Fruit fly (Drosophila melanogaster) whole organism, embryonic: ENCODE measurements around the gene neb.

Experiments used
- Bteb2 ChIP-seq: fragments of 200-800 bp; sonication (Bioruptor generic); optimal IDR thresholded peaks from 2 replicates; lab custom pipeline; 2016; ENCODE audit warnings: missing biosample characterization, missing genetic modification characterization
- C15 ChIP-seq: fragments of 200-800 bp; sonication (Bioruptor generic); IDR thresholded peaks from 3 replicates; pipeline ENCODE4 v1.3.6; 2022; ENCODE audit warnings: missing biosample characterization, missing genetic modification characterization
- CG11696 ChIP-seq: fragments of 200-800 bp; sonication (Bioruptor generic); IDR thresholded peaks from 2 replicates; pipeline ENCODE4 v1.3.6; 2022; ENCODE audit warnings: missing biosample characterization, missing genetic modification characterization
- CG13296 ChIP-seq: fragments of 200-800 bp; sonication (Bioruptor generic); optimal IDR thresholded peaks from 3 replicates; lab custom pipeline; 2018; ENCODE audit warnings: missing biosample characterization, mild to moderate bottlenecking, missing genetic modification characterization
- CG17186 ChIP-seq: fragments of 200-800 bp; sonication (Bioruptor generic); optimal IDR thresholded peaks from 3 replicates; lab custom pipeline; 2017; ENCODE audit warnings: missing biosample characterization, missing genetic modification reagents, missing genetic modification characterization
- CG18476 ChIP-seq: fragments of 200-800 bp; sonication (Bioruptor generic); optimal IDR thresholded peaks from 2 replicates; lab custom pipeline; 2016; ENCODE audit warnings: missing biosample characterization, mild to moderate bottlenecking, missing genetic modification characterization
- CG2199 ChIP-seq: fragments of 200-800 bp; sonication (Bioruptor generic); IDR thresholded peaks from 3 replicates; pipeline ENCODE4 v1.3.6; 2022; ENCODE audit warnings: missing biosample characterization, missing genetic modification characterization
- CG30431 ChIP-seq: fragments of 200-800 bp; sonication (Bioruptor generic); optimal IDR thresholded peaks from 2 replicates; lab custom pipeline; 2017; ENCODE audit warnings: missing biosample characterization, missing genetic modification characterization
- CG3065 ChIP-seq: fragments of 200-800 bp; sonication (Bioruptor generic); optimal IDR thresholded peaks from 2 replicates; lab custom pipeline; 2016; ENCODE audit warnings: missing biosample characterization, missing genetic modification characterization
- CG32532 ChIP-seq: fragments of 200-800 bp; sonication (Bioruptor generic); IDR thresholded peaks from 2 replicates; pipeline ENCODE4 v1.3.6; 2022; ENCODE audit warnings: missing biosample characterization, missing genetic modification characterization
- CG3726 ChIP-seq: fragments of 200-800 bp; sonication (Bioruptor generic); IDR thresholded peaks from 3 replicates; pipeline ENCODE4, ENCODE4 v1.3.6; 2022; ENCODE audit warnings: missing biosample characterization, missing genetic modification characterization
- CG4360 ChIP-seq: fragments of 200-800 bp; sonication (Bioruptor generic); IDR thresholded peaks from 2 replicates; pipeline ENCODE4 v1.3.6; 2022; ENCODE audit warnings: missing biosample characterization, missing genetic modification characterization
- CG4617 ChIP-seq: fragments of 200-800 bp; sonication (Bioruptor generic); optimal IDR thresholded peaks from 3 replicates; lab custom pipeline; 2016; ENCODE audit warnings: missing biosample characterization, missing genetic modification characterization, borderline replicate concordance
- CG4707 ChIP-seq: fragments of 200-800 bp; sonication (Bioruptor generic); optimal IDR thresholded peaks from 2 replicates; lab custom pipeline; 2018; ENCODE audit warnings: missing biosample characterization, mild to moderate bottlenecking, missing genetic modification characterization, moderate library complexity
- CG4820 ChIP-seq: fragments of 200-800 bp; sonication (Bioruptor generic); optimal IDR thresholded peaks from 3 replicates; lab custom pipeline; 2016; ENCODE audit warnings: missing biosample characterization, missing genetic modification characterization
- CG5180 ChIP-seq: fragments of 200-800 bp; sonication (Bioruptor generic); optimal IDR thresholded peaks from 3 replicates; lab custom pipeline; 2017; ENCODE audit warnings: missing biosample characterization, missing genetic modification characterization, mild to moderate bottlenecking, moderate library complexity, missing genetic modification reagents
- CG7963 ChIP-seq: fragments of 200-800 bp; sonication (Bioruptor generic); IDR thresholded peaks from 3 replicates; pipeline ENCODE4 v1.3.6; 2022; ENCODE audit warnings: missing biosample characterization, missing genetic modification characterization; ENCODE audit not compliant: partially characterized antibody
- CG8290 ChIP-seq, 3 experiments: fragments of 200-800 bp; sonication (Bioruptor generic); optimal IDR thresholded peaks; 2 replicates each; lab custom pipeline; 2016 to 2019; ENCODE audit warnings: missing biosample characterization in 3 of 3, missing genetic modification characterization in 3 of 3, mild to moderate bottlenecking in 2 of 3, moderate library complexity in 1 of 3
- CG8478 ChIP-seq: fragments of >200 bp; optimal IDR thresholded peaks from 2 replicates; lab custom pipeline; 2018
- CG9609 ChIP-seq: fragments of 200-800 bp; sonication (Bioruptor generic); optimal IDR thresholded peaks from 3 replicates; lab custom pipeline; 2016; ENCODE audit warnings: missing biosample characterization, missing genetic modification characterization
- Dfd ChIP-seq, 2 experiments: fragments of >200 bp; optimal IDR thresholded peaks; 2 replicates each; lab custom pipeline; 2017; ENCODE audit warnings: missing biosample characterization in 2 of 2, missing genetic modification characterization in 2 of 2
- Dref ChIP-seq: fragments of 200-800 bp; sonication (Bioruptor generic); IDR thresholded peaks from 2 replicates; pipeline ENCODE4 v1.3.6; 2022; ENCODE audit warnings: missing biosample characterization, missing genetic modification characterization
- Elba2 ChIP-seq: fragments of 200-800 bp; sonication (Bioruptor generic); optimal IDR thresholded peaks from 3 replicates; lab custom pipeline; 2016; ENCODE audit warnings: missing biosample characterization, missing genetic modification characterization
- Hand ChIP-seq: fragments of 200-800 bp; sonication (Bioruptor generic); optimal IDR thresholded peaks from 2 replicates; lab custom pipeline; 2017; ENCODE audit warnings: mild to moderate bottlenecking, missing biosample characterization, missing genetic modification reagents, missing genetic modification characterization
- Hey ChIP-seq: fragments of 200-800 bp; sonication (Bioruptor generic); optimal IDR thresholded peaks from 3 replicates; lab custom pipeline; 2018; ENCODE audit warnings: missing biosample characterization, mild to moderate bottlenecking, missing genetic modification characterization
- Hr3 ChIP-seq: fragments of 200-800 bp; sonication (Bioruptor generic); optimal IDR thresholded peaks from 3 replicates; lab custom pipeline; 2016; ENCODE audit warnings: missing biosample characterization, missing genetic modification characterization
- Nf-YB ChIP-seq: fragments of 200-800 bp; sonication (Bioruptor generic); optimal IDR thresholded peaks from 3 replicates; lab custom pipeline; 2019; ENCODE audit warnings: missing biosample characterization, mild to moderate bottlenecking, missing genetic modification characterization, moderate library complexity
- Six4 ChIP-seq: fragments of 200-800 bp; sonication (Bioruptor generic); optimal IDR thresholded peaks from 2 replicates; lab custom pipeline; 2016; ENCODE audit warnings: missing biosample characterization, missing genetic modification characterization
- Spps ChIP-seq: fragments of 200-800 bp; sonication (Bioruptor generic); optimal IDR thresholded peaks from 2 replicates; lab custom pipeline; 2018; ENCODE audit warnings: missing biosample characterization, mild to moderate bottlenecking, missing genetic modification characterization
- Ssrp ChIP-seq: fragments of 200-800 bp; sonication (Bioruptor generic); optimal IDR thresholded peaks from 2 replicates; lab custom pipeline; 2018; ENCODE audit warnings: missing biosample characterization, mild to moderate bottlenecking, missing genetic modification characterization, moderate library complexity
- YL-1 ChIP-seq: fragments of 200-800 bp; sonication (Bioruptor generic); optimal IDR thresholded peaks from 3 replicates; lab custom pipeline; 2017; ENCODE audit warnings: missing biosample characterization, mild to moderate bottlenecking, missing genetic modification characterization
- br ChIP-seq: fragments of >200 bp; optimal IDR thresholded peaks from 2 replicates; lab custom pipeline; 2017
- cg ChIP-seq: fragments of 200-800 bp; sonication (Bioruptor generic); optimal IDR thresholded peaks from 3 replicates; lab custom pipeline; 2019; ENCODE audit warnings: missing biosample characterization, mild to moderate bottlenecking, missing genetic modification characterization, moderate library complexity
- crc ChIP-seq: fragments of 200-800 bp; sonication (Bioruptor generic); optimal IDR thresholded peaks from 2 replicates; lab custom pipeline; 2016; ENCODE audit warnings: missing biosample characterization, missing genetic modification characterization
- cwo ChIP-seq: fragments of 200-800 bp; sonication (Bioruptor generic); optimal IDR thresholded peaks from 3 replicates; lab custom pipeline; 2017; ENCODE audit warnings: missing biosample characterization, missing genetic modification characterization, mild to moderate bottlenecking, moderate library complexity, missing genetic modification reagents
- dan ChIP-seq: fragments of 200-800 bp; sonication (Bioruptor generic); IDR thresholded peaks from 2 replicates; pipeline ENCODE4 v1.3.6; 2022; ENCODE audit warnings: missing biosample characterization, missing genetic modification characterization
- dm ChIP-seq: fragments of 200-800 bp; sonication (Bioruptor generic); optimal IDR thresholded peaks from 3 replicates; lab custom pipeline; 2016; ENCODE audit warnings: missing biosample characterization, missing genetic modification characterization
- en ChIP-seq: fragments of 200-800 bp; sonication (Bioruptor generic); optimal IDR thresholded peaks from 2 replicates; lab custom pipeline; 2016; ENCODE audit warnings: missing biosample characterization, missing genetic modification characterization
- fd3F ChIP-seq: fragments of 200-800 bp; sonication (Bioruptor generic); optimal IDR thresholded peaks from 2 replicates; lab custom pipeline; 2018; ENCODE audit warnings: missing biosample characterization, mild to moderate bottlenecking, missing genetic modification characterization, moderate library complexity
- gce ChIP-seq: fragments of 200-800 bp; sonication (Bioruptor generic); IDR thresholded peaks from 3 replicates; pipeline ENCODE4 v1.3.6; 2022; ENCODE audit warnings: missing biosample characterization, missing genetic modification characterization
- gcm2 ChIP-seq: fragments of 200-800 bp; sonication (Bioruptor generic); optimal IDR thresholded peaks from 2 replicates; lab custom pipeline; 2016; ENCODE audit warnings: missing biosample characterization, missing genetic modification characterization
- kni ChIP-seq: fragments of 200-800 bp; sonication (Bioruptor generic); optimal IDR thresholded peaks from 3 replicates; lab custom pipeline; 2017; ENCODE audit warnings: mild to moderate bottlenecking, missing biosample characterization, missing genetic modification reagents, missing genetic modification characterization
- lilli ChIP-seq: fragments of 200-800 bp; sonication (Bioruptor generic); optimal IDR thresholded peaks from 3 replicates; lab custom pipeline; 2016; ENCODE audit warnings: missing biosample characterization, missing genetic modification characterization
- nmo ChIP-seq: fragments of 200-800 bp; sonication (Bioruptor generic); optimal IDR thresholded peaks from 2 replicates; lab custom pipeline; 2018; ENCODE audit warnings: missing biosample characterization, mild to moderate bottlenecking, missing genetic modification characterization, moderate library complexity
- pb ChIP-seq: fragments of 200-800 bp; sonication (Bioruptor generic); optimal IDR thresholded peaks from 3 replicates; lab custom pipeline; 2016; ENCODE audit warnings: missing biosample characterization, missing genetic modification characterization
- schlank ChIP-seq: fragments of 200-800 bp; sonication (Bioruptor generic); optimal IDR thresholded peaks from 2 replicates; lab custom pipeline; 2018; ENCODE audit warnings: missing biosample characterization, mild to moderate bottlenecking, missing genetic modification characterization
- sima ChIP-seq: fragments of 200-800 bp; sonication (Bioruptor generic); optimal IDR thresholded peaks from 2 replicates; lab custom pipeline; 2016; ENCODE audit warnings: missing biosample characterization, missing genetic modification characterization
- slbo ChIP-seq: fragments of 200-800 bp; sonication (Bioruptor generic); IDR thresholded peaks from 2 replicates; pipeline ENCODE4 v1.3.6; 2022; ENCODE audit warnings: missing biosample characterization, missing genetic modification characterization
- sqz ChIP-seq: fragments of 200-800 bp; sonication (Bioruptor generic); optimal IDR thresholded peaks from 3 replicates; lab custom pipeline; 2018; ENCODE audit warnings: missing biosample characterization, mild to moderate bottlenecking, missing genetic modification characterization
- stc ChIP-seq: fragments of 200-800 bp; sonication (Bioruptor generic); IDR thresholded peaks from 2 replicates; pipeline ENCODE4 v1.3.6; 2022; ENCODE audit warnings: missing biosample characterization, missing genetic modification characterization
- tna ChIP-seq: fragments of 200-800 bp; sonication (Bioruptor generic); IDR thresholded peaks from 2 replicates; pipeline ENCODE4 v1.3.6; 2022; ENCODE audit warnings: missing biosample characterization, missing genetic modification characterization; ENCODE audit not compliant: partially characterized antibody
- zen ChIP-seq: fragments of 200-800 bp; sonication (Bioruptor generic); optimal IDR thresholded peaks from 3 replicates; lab custom pipeline; 2018; ENCODE audit warnings: missing biosample characterization, mild to moderate bottlenecking, missing genetic modification characterization, moderate library complexity

The neb gene

DNA sequence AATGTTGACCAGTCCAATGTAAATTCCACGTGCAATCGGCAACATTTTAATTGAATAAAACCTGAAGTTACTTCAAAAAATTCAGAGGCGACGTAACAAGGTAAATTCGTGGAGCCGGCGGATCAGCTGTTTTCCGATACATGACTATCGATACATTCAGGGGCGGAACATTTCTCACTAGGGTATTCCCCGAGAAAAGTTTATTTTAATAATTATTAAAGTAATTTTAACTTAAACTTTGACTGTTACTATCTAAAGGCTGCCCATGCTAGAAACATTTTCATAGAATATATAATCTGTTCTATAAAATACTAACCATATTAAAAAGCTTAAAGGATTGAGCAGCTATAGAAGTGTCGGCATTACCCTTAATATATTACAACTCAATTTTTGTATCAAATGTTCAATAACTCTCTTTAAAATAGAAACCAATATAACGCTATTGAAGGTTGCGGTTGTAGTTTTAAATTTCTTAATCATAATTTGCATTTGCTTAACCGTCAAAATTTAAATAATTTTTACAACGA, 21.6 kb downstream of the neb start, which contains the start of the genes mRpS18B and Kua (continued):
- TF ChIP-seq sqz (GFP tag; lab: Kevin White, UChicago), result no peak
- no peak for TF ChIP-seq CG3726 (GFP tag; lab: Robert Waterston, UW)
- no peak for TF ChIP-seq br (lab: Kevin White, UChicago)
- no peak for TF ChIP-seq Elba2 (GFP tag; lab: Kevin White, UChicago)
- TF ChIP-seq CG17186 (GFP tag; lab: Kevin White, UChicago), result no peak
- TF ChIP-seq CG30431, result no peak
- TF ChIP-seq fd3F, result peak; percentile 23
- no peak for TF ChIP-seq Bteb2 (GFP tag; lab: Kevin White, UChicago)
- TF ChIP-seq CG5180 (GFP tag; lab: Kevin White, UChicago), result no peak
- TF ChIP-seq Spps (tag; lab: Kevin White, UChicago), result no peak
- TF ChIP-seq CG3065 (GFP tag; lab: Kevin White, UChicago), result no peak
- TF ChIP-seq CG18476, result peak; percentile 45
- TF ChIP-seq CG8290 (GFP tag; optimal IDR thresholded peaks at IDR 0.05; lab: Kevin White, UChicago), result no peak
- TF ChIP-seq CG8290 (tag; optimal IDR thresholded peaks at IDR 0.05; lab: Kevin White, UChicago), result peak; percentile 7 to 26
- TF ChIP-seq nmo, result peak; percentile 65
- no peak for TF ChIP-seq Hand
- no peak for TF ChIP-seq schlank
- no peak for TF ChIP-seq YL-1 (GFP tag; lab: Kevin White, UChicago)
- peak; percentile 54 for TF ChIP-seq CG13296
- TF ChIP-seq CG4820, result peak; percentile 26
- no peak for TF ChIP-seq C15
- peak; percentile 40 for TF ChIP-seq CG4617 (GFP tag; lab: Kevin White, UChicago)
- TF ChIP-seq Dfd (GFP tag; optimal IDR thresholded peaks at IDR 0.05; lab: Kevin White, UChicago), result no peak
- peak; percentile 55 for TF ChIP-seq Hr3
- TF ChIP-seq gcm2 (GFP tag; lab: Kevin White, UChicago), result no peak
- no peak for TF ChIP-seq dan (GFP tag; lab: Robert Waterston, UW)
- no peak for TF ChIP-seq CG4360
- TF ChIP-seq zen, result no peak
- TF ChIP-seq lilli (GFP tag; lab: Kevin White, UChicago), result peak; percentile 47
- TF ChIP-seq gce (GFP tag; lab: Robert Waterston, UW), result no peak
- TF ChIP-seq Nf-YB, result peak; percentile 3
- no peak for TF ChIP-seq en

dm6 chr2L:20097773-20098172, 22.2 kb downstream of the neb start:
- peak; percentile 17; the same call in 1 of the 2 replicates for TF ChIP-seq stc (GFP tag; lab: Robert Waterston, UW)
- TF ChIP-seq Six4, result no peak
- TF ChIP-seq sima (GFP tag; lab: Kevin White, UChicago), result no peak
- no peak for TF ChIP-seq Hey (tag; lab: Kevin White, UChicago)
- TF ChIP-seq Dref (GFP tag; lab: Robert Waterston, UW), result 0 out of 2 replicates have a peak, but pooled peaks have one; percentile 31
- no peak for TF ChIP-seq CG32532 (GFP tag; lab: Robert Waterston, UW)
- TF ChIP-seq cg, result peak; percentile 92
- no peak for TF ChIP-seq pb
- peak; percentile 12; the same call in 1 of the 2 replicates for TF ChIP-seq tna
- 0 out of 2 replicates have a peak, but pooled peaks have one; percentile 4 for TF ChIP-seq slbo (GFP tag; lab: Robert Waterston, UW)
- no peak for TF ChIP-seq zen
- 0 out of 2 replicates have a peak, but pooled peaks have one; percentile 11 for TF ChIP-seq CG11696 (GFP tag; lab: Robert Waterston, UW)
- TF ChIP-seq Dfd (GFP tag; optimal IDR thresholded peaks at IDR 0.05; lab: Kevin White, UChicago), result peak in 1 of 2 experiments; percentile 34
- TF ChIP-seq CG2199 (GFP tag; lab: Robert Waterston, UW), result peak; percentile 89
- no peak for TF ChIP-seq crc
- no peak for TF ChIP-seq CG9609
- peak; percentile 54 for TF ChIP-seq cwo (GFP tag; lab: Kevin White, UChicago)
- no peak for TF ChIP-seq Ssrp (tag; lab: Kevin White, UChicago)
- peak; percentile 67 for TF ChIP-seq kni (GFP tag; lab: Kevin White, UChicago)
- peak; percentile 31; the same call in 1 of the 3 replicates for TF ChIP-seq CG7963 (GFP tag; lab: Robert Waterston, UW)
- peak; percentile 74 for TF ChIP-seq CG8478 (lab: Kevin White, UChicago)
- TF ChIP-seq dm (GFP tag; lab: Kevin White, UChicago), result peak; percentile 15
- TF ChIP-seq CG4707 (GFP tag; lab: Kevin White, UChicago), result peak; percentile 87
